Worm (Caenorhabditis elegans) whole organism, L1 larva: ENCODE results near the gene lrpc-1.
"Not testable (repeated sequence)": the region's sequence is repeated elsewhere in the genome, so short reads cannot be mapped to it uniquely, and the experiment has no call there.

ENCODE experiments used
- ama-1 ChIP-seq: fragments of 150-350 bp; optimal IDR thresholded peaks from 2 replicates; lab custom pipeline; 2014
- elt-2 ChIP-seq: sonication (generic microtip); optimal IDR thresholded peaks from 2 replicates; lab custom pipeline; 2016; ENCODE audit warnings: missing genetic modification characterization, mild to moderate bottlenecking, inconsistent platforms, missing compliant biosample characterization, missing genetic modification reagents
- elt-3 ChIP-seq, 6 experiments: fragments of 150-350 bp in 1 of 6; sonication (generic microtip); optimal IDR thresholded peaks; 2 replicates each; lab custom pipeline; 2017 to 2018; ENCODE audit warnings: missing biosample characterization in 6 of 6, missing genetic modification characterization in 6 of 6, inconsistent platforms in 1 of 6
- mdl-1 ChIP-seq, 2 experiments: fragments of 150-350 bp; optimal IDR thresholded peaks; 2 replicates each; lab custom pipeline; 2014 to 2017; ENCODE audit warnings: missing biosample characterization in 2 of 2, missing genetic modification characterization in 2 of 2, inconsistent platforms in 1 of 2
- mef-2 ChIP-seq: fragments of 150-350 bp; optimal IDR thresholded peaks from 2 replicates; lab custom pipeline; 2014; ENCODE audit warnings: missing biosample characterization, missing genetic modification characterization
- nhr-90 ChIP-seq: sonication (generic microtip); optimal IDR thresholded peaks from 2 replicates; lab custom pipeline; 2016; ENCODE audit warnings: mild to moderate bottlenecking, missing genetic modification characterization, missing compliant biosample characterization; ENCODE audit not compliant: poor library complexity
- snpc-4 ChIP-seq: fragments of 150-350 bp; optimal IDR thresholded peaks from 2 replicates; lab custom pipeline; 2014; ENCODE audit warnings: missing biosample characterization, missing genetic modification characterization
- tbx-2 ChIP-seq: sonication (generic microtip); optimal IDR thresholded peaks from 2 replicates; lab custom pipeline; 2016; ENCODE audit warnings: missing genetic modification characterization, missing compliant biosample characterization
- unc-62 ChIP-seq: fragments of 150-350 bp; optimal IDR thresholded peaks from 2 replicates; lab custom pipeline; 2014; ENCODE audit warnings: missing biosample characterization, missing genetic modification reagents, missing genetic modification characterization
- zag-1 ChIP-seq: fragments of 150-350 bp; optimal IDR thresholded peaks from 2 replicates; lab custom pipeline; 2014; ENCODE audit warnings: missing biosample characterization, missing genetic modification characterization
- ztf-11 ChIP-seq, 2 experiments: sonication (generic microtip); optimal IDR thresholded peaks; 2 replicates each; lab custom pipeline; 2016 to 2017; ENCODE audit warnings: missing genetic modification characterization in 2 of 2, missing biosample characterization in 1 of 2, missing compliant biosample characterization in 1 of 2

DNA sequence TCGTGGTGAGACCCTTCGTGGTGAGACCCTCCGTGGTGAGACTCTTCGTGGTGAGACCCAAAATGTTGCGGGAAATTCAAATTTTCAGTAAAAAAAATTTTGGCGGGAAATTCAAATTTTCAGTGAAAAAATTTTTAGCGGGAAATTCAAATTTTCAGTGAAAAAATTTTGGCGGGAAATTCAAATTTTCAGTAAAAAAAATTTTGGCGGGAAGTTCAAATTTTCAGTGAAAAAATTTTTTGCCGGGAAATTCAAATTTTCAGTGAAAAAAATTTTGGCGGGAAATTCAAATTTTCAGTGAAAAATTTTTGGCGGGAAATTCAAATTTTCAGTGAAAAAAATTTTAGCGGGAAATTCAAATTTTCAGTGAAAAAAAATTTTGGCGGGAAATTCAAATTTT, 27.1 kb upstream of the lrpc-1 start:
- not testable (repeated sequence) for TF ChIP-seq mef-2 (tag; lab: Kevin White, UChicago); unc-62 (GFP tag; lab: Kevin White, UChicago); mdl-1 (tag; optimal IDR thresholded peaks at IDR 0.05; lab: Kevin White, UChicago); nhr-90 (tag; lab: Kevin White, UChicago); ztf-11 (tag; optimal IDR thresholded peaks at IDR 0.05; lab: Kevin White, UChicago); elt-3 (tag; optimal IDR thresholded peaks at IDR 0.05; lab: Kevin White, UChicago); ama-1 (lab: Kevin White, UChicago); tbx-2; zag-1 (tag; lab: Kevin White, UChicago); snpc-4; elt-2 (tag; lab: Kevin White, UChicago)
